Worm (Caenorhabditis elegans): Measurements from ENCODE around the gene cap-2.

The cap-2 gene

ce11 chrII:10840067-10840466, 28.9 kb upstream of the cap-2 start (continued):
- TF ChIP-seq tlp-1 (tag; optimal IDR thresholded peaks at IDR 0.05) (no peak), snu-23 (GFP tag; optimal IDR thresholded peaks at IDR 0.05) (peak; percentile 93), jun-1 (tag; optimal IDR thresholded peaks at IDR 0.05) (peak; percentile 70), egl-13 (tag; optimal IDR thresholded peaks at IDR 0.05) (peak; percentile 63), elt-3 (tag; optimal IDR thresholded peaks at IDR 0.05) (peak in 4 of 6 experiments; percentile 55 to 83 (median 64)), mef-2 (tag; optimal IDR thresholded peaks at IDR 0.05) (peak; percentile 30), efl-3 (GFP tag; optimal IDR thresholded peaks at IDR 0.05) (no peak), nhr-84 (tag; optimal IDR thresholded peaks at IDR 0.05) (no peak), dsc-1 (tag; optimal IDR thresholded peaks at IDR 0.05) (peak; percentile 88), lin-35 (GFP tag; optimal IDR thresholded peaks at IDR 0.05) (peak; percentile 77 to 89), zag-1 (tag; optimal IDR thresholded peaks at IDR 0.05) (no peak), nhr-76 (tag; optimal IDR thresholded peaks at IDR 0.05) (peak; percentile 20), blmp-1 (tag; optimal IDR thresholded peaks at IDR 0.05) (no peak), fos-1 (tag; optimal IDR thresholded peaks at IDR 0.05) (peak; percentile 82), grh-1 (GFP tag; IDR thresholded peaks at IDR 0.05) (peak; percentile 46), F16B12.6 (tag; optimal IDR thresholded peaks at IDR 0.05) (peak; percentile 59), ceh-63 (GFP tag; optimal IDR thresholded peaks at IDR 0.05) (no peak), unc-62 (GFP tag; optimal IDR thresholded peaks at IDR 0.05) (no peak)

ce11 chrII:10843527-10843926, 25.5 kb upstream of the cap-2 start, which contains the start of gene M106.8:
TSS of gene M106.8 (minus strand) at chrII:10843627.
- TF ChIP-seq lir-3 (tag; optimal IDR thresholded peaks at IDR 0.05; ENCODE audit: poor library complexity) = no peak
- no peak for TF ChIP-seq ama-1 (optimal IDR thresholded peaks at IDR 0.05)
- TF ChIP-seq zag-1 (tag; optimal IDR thresholded peaks at IDR 0.05) = no peak
- no peak for TF ChIP-seq nhr-85 (tag)
- TF ChIP-seq lin-39 (tag; optimal IDR thresholded peaks at IDR 0.05) = no peak
- TF ChIP-seq fkh-8 (tag; optimal IDR thresholded peaks at IDR 0.05) = no peak
- TF ChIP-seq ztf-11 (tag; optimal IDR thresholded peaks at IDR 0.05) = no peak
- no peak for TF ChIP-seq ceh-88 (GFP tag; IDR thresholded peaks at IDR 0.05)
- no peak for TF ChIP-seq nhr-28 (tag; optimal IDR thresholded peaks at IDR 0.05)
- no peak for TF ChIP-seq ets-5 (GFP tag; IDR thresholded peaks at IDR 0.05)
- no peak for TF ChIP-seq efl-3 (GFP tag; optimal IDR thresholded peaks at IDR 0.05)
- no peak for TF ChIP-seq nhr-12 (tag; optimal IDR thresholded peaks at IDR 0.05)

- no peak for TF ChIP-seq sptf-1 (tag; optimal IDR thresholded peaks at IDR 0.05)
- peak; percentile 63 for TF ChIP-seq snpc-4 (tag; optimal IDR thresholded peaks at IDR 0.05)
- no peak for TF ChIP-seq mef-2 (tag; optimal IDR thresholded peaks at IDR 0.05)
These were observed 21.9 kb upstream of the cap-2 start for ce11 chrII:10847057-10847456.

ce11 chrII:10849903-10850302, 19.1 kb upstream of the cap-2 start, which contains the start of gene M106.2:
TSS of gene M106.2 (minus strand) at chrII:10850003.
- no peak for TF ChIP-seq zip-4 (GFP tag; optimal IDR thresholded peaks at IDR 0.05)
- no peak for TF ChIP-seq dpl-1 (GFP tag; optimal IDR thresholded peaks at IDR 0.05)
- no peak for TF ChIP-seq vab-15 (tag; optimal IDR thresholded peaks at IDR 0.05)
- TF ChIP-seq zag-1 (tag; optimal IDR thresholded peaks at IDR 0.05) = no peak
- TF ChIP-seq pqm-1 (tag; optimal IDR thresholded peaks at IDR 0.05) = no peak
- TF ChIP-seq aha-1 (tag; optimal IDR thresholded peaks at IDR 0.05) = no peak
- TF ChIP-seq ceh-90 (tag; optimal IDR thresholded peaks at IDR 0.05) = no peak

ce11 chrII:10851110-10851509, 17.9 kb upstream of the cap-2 start:
- TF ChIP-seq ama-1 (optimal IDR thresholded peaks at IDR 0.05) = no peak
- no peak for TF ChIP-seq Y116A8C.19 (tag; optimal IDR thresholded peaks at IDR 0.05; ENCODE audit: borderline replicate concordance)
- TF ChIP-seq nhr-12 (tag; optimal IDR thresholded peaks at IDR 0.05) = no peak
- no peak for TF ChIP-seq nhr-28 (tag; optimal IDR thresholded peaks at IDR 0.05)
- no peak for TF ChIP-seq nhr-237 (tag; optimal IDR thresholded peaks at IDR 0.05)
- TF ChIP-seq tlp-1 (tag; optimal IDR thresholded peaks at IDR 0.05) = no peak
- peak; percentile 56 for TF ChIP-seq elt-2 (tag; optimal IDR thresholded peaks at IDR 0.05)
- peak; percentile 47 for TF ChIP-seq jun-1 (tag; optimal IDR thresholded peaks at IDR 0.05)
- TF ChIP-seq egl-13 (tag; optimal IDR thresholded peaks at IDR 0.05) = peak; percentile 59
- peak; percentile 55 for TF ChIP-seq ceh-88 (GFP tag; IDR thresholded peaks at IDR 0.05)
- TF ChIP-seq sup-37 (GFP tag; optimal IDR thresholded peaks at IDR 0.05) = no peak
- peak; percentile 68 for TF ChIP-seq swsn-7 (tag; optimal IDR thresholded peaks at IDR 0.05)
- TF ChIP-seq unc-86 (tag; optimal IDR thresholded peaks at IDR 0.05) = peak; percentile 60
- peak; percentile 87 for TF ChIP-seq snu-23 (GFP tag; optimal IDR thresholded peaks at IDR 0.05)
- peak; percentile 99 for TF ChIP-seq lin-14 (GFP tag; optimal IDR thresholded peaks at IDR 0.05)
- TF ChIP-seq blmp-1 (tag; optimal IDR thresholded peaks at IDR 0.05) = no peak
- peak; percentile 63 for TF ChIP-seq skn-1 (tag; optimal IDR thresholded peaks at IDR 0.05)
- TF ChIP-seq C34B4.2 (tag; optimal IDR thresholded peaks at IDR 0.05) = no peak
- no peak for TF ChIP-seq alr-1 (tag; optimal IDR thresholded peaks at IDR 0.05; ENCODE audit: borderline replicate concordance)

Data from whole organism, L1 larva.